Fruit fly (Drosophila melanogaster) whole organism, embryonic: ENCODE data around the gene Dup99B.

ENCODE experiments used
- Antp ChIP-seq: fragments of 200-800 bp; sonication (Bioruptor generic); optimal IDR thresholded peaks from 3 replicates; lab custom pipeline; 2016; ENCODE audit warnings: missing biosample characterization, missing genetic modification characterization
- Atf3 ChIP-seq: fragments of 200-800 bp; sonication (Bioruptor generic); optimal IDR thresholded peaks from 3 replicates; lab custom pipeline; 2016; ENCODE audit warnings: missing biosample characterization, missing genetic modification characterization
- Atf6 ChIP-seq: fragments of 200-800 bp; sonication (Bioruptor generic); IDR thresholded peaks from 2 replicates; pipeline ENCODE4 v1.3.6; 2022; ENCODE audit warnings: missing biosample characterization, missing genetic modification characterization
- CG10462 ChIP-seq: fragments of 200-800 bp; sonication (Bioruptor generic); optimal IDR thresholded peaks from 2 replicates; lab custom pipeline; 2016; ENCODE audit warnings: missing biosample characterization, missing genetic modification characterization
- CG11560 ChIP-seq: fragments of 200-800 bp; sonication (Bioruptor generic); IDR thresholded peaks from 3 replicates; pipeline ENCODE4 v1.3.6; 2022; ENCODE audit warnings: missing biosample characterization, missing genetic modification characterization
- CG14860 ChIP-seq: fragments of 200-800 bp; sonication (Bioruptor generic); IDR thresholded peaks from 3 replicates; pipeline ENCODE4 v1.3.6; 2022; ENCODE audit warnings: missing biosample characterization, missing genetic modification characterization; ENCODE audit not compliant: partially characterized antibody
- CG15269 ChIP-seq: fragments of 200-800 bp; sonication (Bioruptor generic); optimal IDR thresholded peaks from 2 replicates; lab custom pipeline; 2018; ENCODE audit warnings: missing biosample characterization, mild to moderate bottlenecking, missing genetic modification characterization, moderate library complexity
- CG15514 ChIP-seq: fragments of 200-800 bp; sonication (Bioruptor generic); optimal IDR thresholded peaks from 3 replicates; lab custom pipeline; 2017; ENCODE audit warnings: missing biosample characterization, missing genetic modification characterization, mild to moderate bottlenecking, moderate library complexity, missing genetic modification reagents
- CG17361 ChIP-seq: fragments of 200-800 bp; sonication (Bioruptor generic); IDR thresholded peaks from 3 replicates; pipeline ENCODE4 v1.3.6; 2022; ENCODE audit warnings: missing biosample characterization, missing genetic modification characterization
- CG17612 ChIP-seq: fragments of 200-800 bp; sonication (Bioruptor generic); IDR thresholded peaks from 2 replicates; pipeline ENCODE4 v1.3.6; 2022; ENCODE audit warnings: missing biosample characterization, missing genetic modification characterization
- CG2875 ChIP-seq: fragments of 200-800 bp; sonication (Bioruptor generic); optimal IDR thresholded peaks from 2 replicates; lab custom pipeline; 2017; ENCODE audit warnings: missing biosample characterization, mild to moderate bottlenecking, missing genetic modification characterization, missing genetic modification reagents
- CG30020 ChIP-seq: fragments of 200-800 bp; optimal IDR thresholded peaks from 2 replicates; lab custom pipeline; 2019; ENCODE audit warnings: missing biosample characterization, mild to moderate bottlenecking, missing genetic modification characterization, moderate library complexity
- CG31365 ChIP-seq: fragments of 200-800 bp; sonication (Bioruptor generic); optimal IDR thresholded peaks from 2 replicates; lab custom pipeline; 2018; ENCODE audit warnings: missing biosample characterization, mild to moderate bottlenecking, missing genetic modification characterization
- CG4404 ChIP-seq: fragments of 200-800 bp; sonication (Bioruptor generic); IDR thresholded peaks from 2 replicates; pipeline ENCODE4 v1.3.6; 2022; ENCODE audit warnings: missing biosample characterization, missing genetic modification characterization
- CG6175 ChIP-seq: fragments of 200-800 bp; sonication (Bioruptor generic); IDR thresholded peaks from 3 replicates; pipeline ENCODE4 v1.3.6; 2022; ENCODE audit warnings: missing biosample characterization, missing genetic modification characterization
- CG6765 ChIP-seq: fragments of 200-800 bp; sonication (Bioruptor generic); optimal IDR thresholded peaks from 3 replicates; lab custom pipeline; 2017; ENCODE audit warnings: missing biosample characterization, mild to moderate bottlenecking, missing genetic modification characterization
- CG7928 ChIP-seq: fragments of 200-800 bp; sonication (Bioruptor generic); optimal IDR thresholded peaks from 2 replicates; lab custom pipeline; 2017; ENCODE audit warnings: missing biosample characterization, mild to moderate bottlenecking, missing genetic modification characterization
- CG8089 ChIP-seq: fragments of 200-800 bp; sonication (Bioruptor generic); optimal IDR thresholded peaks from 3 replicates; lab custom pipeline; 2016; ENCODE audit warnings: missing biosample characterization, missing genetic modification characterization
- CTCF ChIP-seq: fragments of 200-800 bp; sonication (Bioruptor generic); optimal IDR thresholded peaks from 2 replicates; lab custom pipeline; 2017; ENCODE audit warnings: missing biosample characterization, mild to moderate bottlenecking, missing genetic modification characterization, moderate library complexity
- Fer3 ChIP-seq: fragments of 200-800 bp; sonication (Bioruptor generic); optimal IDR thresholded peaks from 2 replicates; lab custom pipeline; 2018; ENCODE audit warnings: missing biosample characterization, mild to moderate bottlenecking, missing genetic modification characterization, moderate library complexity
- GATAe ChIP-seq: fragments of 200-800 bp; sonication (Bioruptor generic); conservative IDR thresholded peaks from 2 replicates; pipeline ENCODE4 v1.3.6; 2022; ENCODE audit warnings: missing biosample characterization, missing genetic modification characterization
- HmgD ChIP-seq: fragments of 200-800 bp; sonication (Bioruptor generic); optimal IDR thresholded peaks from 3 replicates; lab custom pipeline; 2016; ENCODE audit warnings: missing biosample characterization, missing genetic modification characterization
- Lim3 ChIP-seq: fragments of 200-800 bp; sonication (Bioruptor generic); IDR thresholded peaks from 2 replicates; pipeline ENCODE4 v1.3.6; 2022; ENCODE audit warnings: missing biosample characterization, missing genetic modification characterization
- Med ChIP-seq: fragments of 200-800 bp; sonication (Bioruptor generic); peaks from one replicate; lab custom pipeline; 2016; ENCODE audit warnings: missing biosample characterization, missing genetic modification characterization, mild to moderate bottlenecking, inconsistent platforms, moderate library complexity
- Nf-YA ChIP-seq: fragments of 200-800 bp; sonication (Bioruptor generic); IDR thresholded peaks from 2 replicates; pipeline ENCODE4 v1.3.6; 2022; ENCODE audit warnings: missing biosample characterization, missing genetic modification characterization
- Optix ChIP-seq: fragments of 200-800 bp; sonication (Bioruptor generic); IDR thresholded peaks from 3 replicates; pipeline ENCODE4 v1.3.6; 2022; ENCODE audit warnings: missing biosample characterization, missing genetic modification characterization
- Sry-β ChIP-seq: fragments of 200-800 bp; sonication (Bioruptor generic); optimal IDR thresholded peaks from 2 replicates; lab custom pipeline; 2018; ENCODE audit warnings: missing biosample characterization, mild to moderate bottlenecking, missing genetic modification characterization, moderate library complexity
- Xrp1 ChIP-seq: fragments of 200-800 bp; sonication (Bioruptor generic); IDR thresholded peaks from 2 replicates; pipeline ENCODE4 v1.3.6; 2022; ENCODE audit warnings: missing biosample characterization, missing genetic modification characterization
- al ChIP-seq: fragments of 200-800 bp; sonication (Bioruptor generic); IDR thresholded peaks from 2 replicates; pipeline ENCODE4 v1.3.6; 2022; ENCODE audit warnings: missing biosample characterization, missing genetic modification characterization
- bsh ChIP-seq, 2 experiments: fragments of 200-800 bp; sonication (Bioruptor generic); optimal IDR thresholded peaks; 2 replicates each; lab custom pipeline; 2017 to 2018; ENCODE audit warnings: mild to moderate bottlenecking in 2 of 2, missing biosample characterization in 2 of 2, missing genetic modification characterization in 2 of 2, moderate library complexity in 1 of 2
- cg ChIP-seq: fragments of 200-800 bp; sonication (Bioruptor generic); optimal IDR thresholded peaks from 3 replicates; lab custom pipeline; 2019; ENCODE audit warnings: missing biosample characterization, mild to moderate bottlenecking, missing genetic modification characterization, moderate library complexity
- corto ChIP-seq: fragments of 200-800 bp; sonication (Bioruptor generic); optimal IDR thresholded peaks from 2 replicates; lab custom pipeline; 2016; ENCODE audit warnings: missing biosample characterization, mild to moderate bottlenecking, missing genetic modification characterization, moderate library complexity
- crc ChIP-seq: fragments of 200-800 bp; sonication (Bioruptor generic); optimal IDR thresholded peaks from 2 replicates; lab custom pipeline; 2016; ENCODE audit warnings: missing biosample characterization, missing genetic modification characterization
- dan ChIP-seq: fragments of 200-800 bp; sonication (Bioruptor generic); IDR thresholded peaks from 2 replicates; pipeline ENCODE4 v1.3.6; 2022; ENCODE audit warnings: missing biosample characterization, missing genetic modification characterization
- dpn ChIP-seq, 2 experiments: fragments of 200-800 bp; sonication (Bioruptor generic); optimal IDR thresholded peaks; 3 replicates each; lab custom pipeline; 2016; ENCODE audit warnings: missing biosample characterization in 2 of 2, missing genetic modification characterization in 2 of 2
- en ChIP-seq: fragments of 200-800 bp; sonication (Bioruptor generic); optimal IDR thresholded peaks from 2 replicates; lab custom pipeline; 2016; ENCODE audit warnings: missing biosample characterization, missing genetic modification characterization
- ewg ChIP-seq: fragments of 200-800 bp; sonication (Bioruptor generic); optimal IDR thresholded peaks from 3 replicates; lab custom pipeline; 2017; ENCODE audit warnings: mild to moderate bottlenecking, missing biosample characterization, missing genetic modification reagents, missing genetic modification characterization
- eyg ChIP-seq: fragments of 200-800 bp; sonication (Bioruptor generic); optimal IDR thresholded peaks from 3 replicates; lab custom pipeline; 2016; ENCODE audit warnings: missing biosample characterization, missing genetic modification characterization
- gcm ChIP-seq: fragments of 200-800 bp; sonication (Bioruptor generic); optimal IDR thresholded peaks from 2 replicates; lab custom pipeline; 2019; ENCODE audit warnings: missing biosample characterization, mild to moderate bottlenecking, missing genetic modification characterization, moderate library complexity
- ham ChIP-seq: fragments of 200-800 bp; sonication (Bioruptor generic); IDR thresholded peaks from 2 replicates; pipeline ENCODE4 v1.3.6; 2022; ENCODE audit warnings: missing biosample characterization, missing genetic modification characterization
- ind ChIP-seq: fragments of 200-800 bp; sonication (Bioruptor generic); optimal IDR thresholded peaks from 3 replicates; lab custom pipeline; 2016; ENCODE audit warnings: missing biosample characterization, missing genetic modification characterization
- ken ChIP-seq: fragments of 200-800 bp; sonication (Bioruptor generic); IDR thresholded peaks from 3 replicates; pipeline ENCODE4 v1.3.6; 2022; ENCODE audit warnings: missing biosample characterization, missing genetic modification characterization
- kni ChIP-seq: fragments of 200-800 bp; sonication (Bioruptor generic); optimal IDR thresholded peaks from 3 replicates; lab custom pipeline; 2017; ENCODE audit warnings: mild to moderate bottlenecking, missing biosample characterization, missing genetic modification reagents, missing genetic modification characterization
- mam ChIP-seq: fragments of 200-800 bp; sonication (Bioruptor generic); optimal IDR thresholded peaks from 3 replicates; lab custom pipeline; 2016; ENCODE audit warnings: missing biosample characterization, missing genetic modification characterization
- org-1 ChIP-seq: fragments of 200-800 bp; sonication (Bioruptor generic); optimal IDR thresholded peaks from 2 replicates; lab custom pipeline; 2017; ENCODE audit warnings: missing biosample characterization, missing genetic modification characterization
- slp2 ChIP-seq: fragments of 200-800 bp; sonication (Bioruptor generic); optimal IDR thresholded peaks from 2 replicates; lab custom pipeline; 2016; ENCODE audit warnings: missing biosample characterization, missing genetic modification characterization
- trem ChIP-seq: fragments of 200-800 bp; optimal IDR thresholded peaks from 3 replicates; lab custom pipeline; 2019; ENCODE audit warnings: missing biosample characterization, mild to moderate bottlenecking, missing genetic modification characterization, moderate library complexity
- tup ChIP-seq: fragments of 200-800 bp; sonication (Bioruptor generic); optimal IDR thresholded peaks from 2 replicates; lab custom pipeline; 2016; ENCODE audit warnings: missing biosample characterization, mild to moderate bottlenecking, missing genetic modification characterization, moderate library complexity
- twi ChIP-seq: fragments of 200-800 bp; optimal IDR thresholded peaks from 2 replicates; lab custom pipeline; 2019; ENCODE audit warnings: missing biosample characterization, mild to moderate bottlenecking, missing genetic modification characterization, moderate library complexity
- vnd ChIP-seq: fragments of 200-800 bp; sonication (Bioruptor generic); IDR thresholded peaks from 3 replicates; pipeline ENCODE4 v1.3.6; 2022; ENCODE audit warnings: missing biosample characterization, missing genetic modification characterization; ENCODE audit not compliant: partially characterized antibody
- zf30C ChIP-seq: fragments of 200-800 bp; sonication (Bioruptor generic); optimal IDR thresholded peaks from 3 replicates; lab custom pipeline; 2018; ENCODE audit warnings: missing biosample characterization, mild to moderate bottlenecking, missing genetic modification characterization

Gene Dup99B

DNA sequence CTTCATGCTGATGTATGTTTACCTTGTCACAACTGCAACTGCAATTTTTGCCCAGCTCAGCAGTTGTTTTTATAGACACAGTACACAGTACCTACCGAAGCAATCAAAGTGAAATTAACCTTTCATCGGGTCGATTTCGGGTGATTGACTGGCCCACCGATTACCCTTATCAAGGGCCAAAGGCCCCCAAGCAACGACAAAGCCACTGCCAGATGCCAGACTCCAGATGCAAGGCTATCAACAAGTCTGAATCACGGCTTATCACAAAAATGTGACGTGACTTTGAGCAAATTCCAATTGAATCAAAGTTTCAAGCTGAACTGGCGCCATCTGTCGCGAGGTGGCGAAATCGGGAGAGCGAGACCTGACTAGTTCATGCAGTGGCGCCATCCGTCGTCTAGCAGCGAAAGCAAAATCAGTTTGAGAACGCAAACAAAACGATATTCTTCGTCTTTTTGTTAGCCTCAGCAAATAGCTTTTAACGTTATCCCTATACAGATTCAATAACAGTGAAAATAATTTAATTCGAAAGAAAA, 1.7 kb upstream of the Dup99B start, which contains the start of gene Obp99b (continued):
- TF ChIP-seq CG15269 (tag; lab: Kevin White, UChicago): peak; percentile 73
- peak; percentile 98 for TF ChIP-seq Med
- TF ChIP-seq Atf6: peak; percentile 50; the same call in 1 of the 2 replicates
- peak; percentile 9 for TF ChIP-seq CG10462 (GFP tag; lab: Kevin White, UChicago)
- TF ChIP-seq CG4404 (GFP tag; lab: Robert Waterston, UW): peak; percentile 53
- TF ChIP-seq CG17612 (GFP tag; lab: Robert Waterston, UW): peak; percentile 57; the same call in 1 of the 2 replicates
- peak; percentile 71 for TF ChIP-seq Nf-YA (GFP tag; lab: Robert Waterston, UW)
- TF ChIP-seq dan (GFP tag; lab: Robert Waterston, UW): no peak
- TF ChIP-seq org-1 (GFP tag; lab: Kevin White, UChicago): peak; percentile 56
- TF ChIP-seq Antp (GFP tag; lab: Kevin White, UChicago): peak; percentile 84
- no peak for TF ChIP-seq cg
- peak; percentile 15 for TF ChIP-seq zf30C (GFP tag; lab: Kevin White, UChicago)
- no peak for TF ChIP-seq Lim3
- TF ChIP-seq CTCF (GFP tag; lab: Kevin White, UChicago): peak; percentile 94
- no peak for TF ChIP-seq CG30020 (tag; lab: Kevin White, UChicago)
- TF ChIP-seq CG6175 (GFP tag; lab: Robert Waterston, UW): peak; percentile 68; the same call in 2 of the 3 replicates
- TF ChIP-seq CG7928: peak; percentile 22
- peak; percentile 80 for TF ChIP-seq ewg (GFP tag; lab: Kevin White, UChicago)
- TF ChIP-seq CG2875 (GFP tag; lab: Kevin White, UChicago): peak; percentile 90
- peak; percentile 85 for TF ChIP-seq ken (GFP tag; lab: Robert Waterston, UW)
- peak; percentile 73 for TF ChIP-seq Xrp1
- TF ChIP-seq vnd (GFP tag; lab: Robert Waterston, UW): no peak
- TF ChIP-seq CG17361 (GFP tag; lab: Robert Waterston, UW): peak; percentile 39; the same call in 2 of the 3 replicates
- TF ChIP-seq CG31365 (tag; lab: Kevin White, UChicago): peak; percentile 63
- peak; percentile 76 to 78 for TF ChIP-seq dpn (GFP tag; optimal IDR thresholded peaks at IDR 0.05; lab: Kevin White, UChicago)
- peak; percentile 76 for TF ChIP-seq ind
- peak; percentile 70 for TF ChIP-seq CG6765 (GFP tag; lab: Kevin White, UChicago)
- TF ChIP-seq bsh (GFP tag; optimal IDR thresholded peaks at IDR 0.05; lab: Kevin White, UChicago): peak; percentile 76 to 78
- peak; percentile 67 for TF ChIP-seq CG15514 (GFP tag; lab: Kevin White, UChicago)
- TF ChIP-seq mam (GFP tag; lab: Kevin White, UChicago): peak; percentile 45
- peak; percentile 68 for TF ChIP-seq Fer3 (tag; lab: Kevin White, UChicago)
- TF ChIP-seq CG14860 (GFP tag; lab: Robert Waterston, UW): no peak
- TF ChIP-seq ham: no peak; the same call in 1 of the 2 replicates
- TF ChIP-seq al: peak; percentile 41; the same call in 1 of the 2 replicates
- 0 out of 3 replicates have a peak, but pooled peaks have one; percentile 54 for TF ChIP-seq CG11560 (tag; lab: Robert Waterston, UW)
- TF ChIP-seq CG8089: peak; percentile 85
- no peak for TF ChIP-seq corto (GFP tag; lab: Kevin White, UChicago)
- peak; percentile 53 for TF ChIP-seq twi (tag; lab: Kevin White, UChicago)
- peak; percentile 52 for TF ChIP-seq kni
- TF ChIP-seq slp2 (GFP tag; lab: Kevin White, UChicago): peak; percentile 79
- TF ChIP-seq tup (GFP tag; lab: Kevin White, UChicago): peak; percentile 33
- TF ChIP-seq gcm (GFP tag; lab: Kevin White, UChicago): peak; percentile 58
- TF ChIP-seq Optix (GFP tag; lab: Robert Waterston, UW): peak; percentile 84
- TF ChIP-seq Atf3: peak; percentile 82
- TF ChIP-seq Sry-β (GFP tag; lab: Kevin White, UChicago): peak; percentile 54
- TF ChIP-seq HmgD (GFP tag; lab: Kevin White, UChicago): peak; percentile 80
- TF ChIP-seq en (GFP tag; lab: Kevin White, UChicago): peak; percentile 78
- peak; percentile 46 for TF ChIP-seq trem (tag; lab: Kevin White, UChicago)
- peak; percentile 63 for TF ChIP-seq GATAe (GFP tag; lab: Robert Waterston, UW)
- peak; percentile 23 for TF ChIP-seq crc (GFP tag; lab: Kevin White, UChicago)
- TF ChIP-seq eyg (GFP tag; lab: Kevin White, UChicago): peak; percentile 68
